Fruit fly (Drosophila melanogaster) S2 (cell line): ENCODE results near the gene Snoo.

Experiments used
- CG8478 ChIP-seq: fragments of >200 bp; optimal IDR thresholded peaks from 2 replicates; lab custom pipeline; 2018
- CTCF ChIP-seq, 2 experiments: fragments of >200 bp; optimal IDR thresholded peaks; 2 replicates each; lab custom pipeline; 2018

- no peak for TF ChIP-seq CTCF (optimal IDR thresholded peaks at IDR 0.05; lab: Kevin White, UChicago)
- TF ChIP-seq CG8478 (lab: Kevin White, UChicago): no peak
Observed at dm6 chr2L:8031588-8031987, 47.6 kb upstream of the Snoo start.
